Fruit fly (Drosophila melanogaster): Measurements from ENCODE around the gene ClpX.

- TF ChIP-seq CG8478 (optimal IDR thresholded peaks at IDR 0.05) (no peak), CTCF (optimal IDR thresholded peaks at IDR 0.05) (no peak)
These were observed 25.9 kb downstream of the ClpX start, which contains the start of the genes CG17186 and Arc42 for dm6 chr3R:19877427-19878076.
